Fruit fly (Drosophila melanogaster) whole organism, prepupa: Measurements from ENCODE around the gene pigeon.

Experiments used
- Blimp-1 ChIP-seq: fragments of 200-800 bp; sonication (Bioruptor generic); optimal IDR thresholded peaks from 3 replicates; lab custom pipeline; 2017; ENCODE audit warnings: missing biosample characterization, missing genetic modification characterization, mild to moderate bottlenecking, moderate library complexity, missing genetic modification reagents
- CG10631 ChIP-seq: fragments of 200-800 bp; sonication (Bioruptor generic); optimal IDR thresholded peaks from 2 replicates; lab custom pipeline; 2016; ENCODE audit warnings: missing biosample characterization, missing genetic modification characterization
- CG10669 ChIP-seq: fragments of 200-800 bp; sonication (Bioruptor generic); optimal IDR thresholded peaks from 3 replicates; lab custom pipeline; 2018; ENCODE audit warnings: missing biosample characterization, mild to moderate bottlenecking, missing genetic modification characterization, moderate library complexity
- CG11294 ChIP-seq: fragments of 200-800 bp; sonication (Bioruptor generic); IDR thresholded peaks from 2 replicates; pipeline ENCODE4 v1.3.6; 2022; ENCODE audit warnings: missing biosample characterization, missing genetic modification characterization
- CG11902 ChIP-seq: fragments of 200-800 bp; sonication (Bioruptor generic); optimal IDR thresholded peaks from 3 replicates; lab custom pipeline; 2016; ENCODE audit warnings: missing biosample characterization, missing genetic modification characterization
- CG15336 ChIP-seq: fragments of 200-800 bp; sonication (Bioruptor generic); IDR thresholded peaks from 2 replicates; pipeline ENCODE4 v1.3.6; 2022; ENCODE audit warnings: missing biosample characterization, missing genetic modification characterization
- CG16779 ChIP-seq: fragments of 200-800 bp; sonication (Bioruptor generic); optimal IDR thresholded peaks from 3 replicates; lab custom pipeline; 2017; ENCODE audit warnings: missing biosample characterization, mild to moderate bottlenecking, missing genetic modification characterization
- CG32006 ChIP-seq: fragments of 200-800 bp; sonication (Bioruptor generic); optimal IDR thresholded peaks from 3 replicates; lab custom pipeline; 2017; ENCODE audit warnings: missing biosample characterization, mild to moderate bottlenecking, missing genetic modification characterization
- CG34406 ChIP-seq: fragments of 200-800 bp; sonication (Bioruptor generic); optimal IDR thresholded peaks from 3 replicates; lab custom pipeline; 2016; ENCODE audit warnings: missing biosample characterization, missing genetic modification characterization
- CG3919 ChIP-seq: fragments of 200-800 bp; sonication (Bioruptor generic); optimal IDR thresholded peaks from 3 replicates; lab custom pipeline; 2016; ENCODE audit warnings: missing biosample characterization, missing genetic modification characterization
- CG6163 ChIP-seq: fragments of 200-800 bp; sonication (Bioruptor generic); IDR thresholded peaks from 3 replicates; pipeline ENCODE4 v1.3.6; 2022; ENCODE audit warnings: missing biosample characterization, missing genetic modification characterization
- CG6276 ChIP-seq: fragments of 200-800 bp; sonication (Bioruptor generic); optimal IDR thresholded peaks from 2 replicates; lab custom pipeline; 2017; ENCODE audit warnings: missing biosample characterization, mild to moderate bottlenecking, missing genetic modification characterization
- CG6792 ChIP-seq: fragments of 200-800 bp; sonication (Bioruptor generic); optimal IDR thresholded peaks from 3 replicates; lab custom pipeline; 2016; ENCODE audit warnings: missing biosample characterization, missing genetic modification characterization
- CG6808 ChIP-seq: fragments of 200-800 bp; sonication (Bioruptor generic); optimal IDR thresholded peaks from 3 replicates; lab custom pipeline; 2017; ENCODE audit warnings: missing biosample characterization, missing genetic modification characterization, mild to moderate bottlenecking, moderate library complexity, missing genetic modification reagents
- CG6854 ChIP-seq: fragments of 200-800 bp; sonication (Bioruptor generic); optimal IDR thresholded peaks from 2 replicates; lab custom pipeline; 2017; ENCODE audit warnings: missing biosample characterization, mild to moderate bottlenecking, missing genetic modification characterization
- CG7368 ChIP-seq: fragments of 200-800 bp; sonication (Bioruptor generic); optimal IDR thresholded peaks from 3 replicates; lab custom pipeline; 2016; ENCODE audit warnings: missing biosample characterization, missing genetic modification characterization
- CG8119 ChIP-seq: fragments of 200-800 bp; sonication (Bioruptor generic); IDR thresholded peaks from 3 replicates; pipeline ENCODE4 v1.3.6; 2022; ENCODE audit warnings: missing biosample characterization, missing genetic modification characterization
- CG8319 ChIP-seq: fragments of 200-800 bp; sonication (Bioruptor generic); optimal IDR thresholded peaks from 3 replicates; lab custom pipeline; 2016; ENCODE audit warnings: missing biosample characterization, missing genetic modification characterization
- CG8632 ChIP-seq: fragments of 200-800 bp; sonication (Bioruptor generic); optimal IDR thresholded peaks from 3 replicates; lab custom pipeline; 2016; ENCODE audit warnings: missing biosample characterization, missing genetic modification characterization
- Eip75B ChIP-seq: fragments of 200-800 bp; sonication (Bioruptor generic); optimal IDR thresholded peaks from 3 replicates; lab custom pipeline; 2016; ENCODE audit warnings: missing biosample characterization, missing genetic modification characterization
- Eip78C ChIP-seq: fragments of 200-800 bp; sonication (Bioruptor generic); peaks from one replicate; lab custom pipeline; 2016; ENCODE audit warnings: missing biosample characterization, missing genetic modification characterization
- Eip93F ChIP-seq: fragments of 200-800 bp; sonication (Bioruptor generic); optimal IDR thresholded peaks from 2 replicates; lab custom pipeline; 2016; ENCODE audit warnings: missing biosample characterization, mild to moderate bottlenecking, missing genetic modification characterization
- Ets21C ChIP-seq: fragments of 200-800 bp; sonication (Bioruptor generic); optimal IDR thresholded peaks from 3 replicates; lab custom pipeline; 2016; ENCODE audit warnings: missing biosample characterization, missing genetic modification characterization
- Gug ChIP-seq: fragments of 200-800 bp; sonication (Bioruptor generic); IDR thresholded peaks from 2 replicates; pipeline ENCODE4 v1.3.6; 2022; ENCODE audit warnings: missing biosample characterization, missing genetic modification characterization
- Hr38 ChIP-seq: sonication (Bioruptor generic); optimal IDR thresholded peaks from 2 replicates; lab custom pipeline; 2016; ENCODE audit warnings: missing biosample characterization, missing genetic modification characterization
- Hr39 ChIP-seq: fragments of 200-800 bp; sonication (Bioruptor generic); optimal IDR thresholded peaks from 2 replicates; lab custom pipeline; 2016; ENCODE audit warnings: missing biosample characterization, missing genetic modification characterization
- Hr4 ChIP-seq: fragments of 200-800 bp; sonication (Bioruptor generic); optimal IDR thresholded peaks from 3 replicates; lab custom pipeline; 2016; ENCODE audit warnings: missing biosample characterization, missing genetic modification characterization
- Met ChIP-seq: fragments of 200-800 bp; sonication (Bioruptor generic); optimal IDR thresholded peaks from 3 replicates; lab custom pipeline; 2016; ENCODE audit warnings: missing biosample characterization, missing genetic modification characterization
- OdsH ChIP-seq: fragments of 200-800 bp; sonication (Bioruptor generic); optimal IDR thresholded peaks from 3 replicates; lab custom pipeline; 2016; ENCODE audit warnings: missing biosample characterization, missing genetic modification characterization
- Sox14 ChIP-seq: fragments of 200-800 bp; sonication (Bioruptor generic); optimal IDR thresholded peaks from 3 replicates; lab custom pipeline; 2016; ENCODE audit warnings: missing biosample characterization, missing genetic modification characterization
- achi ChIP-seq: fragments of 200-800 bp; sonication (Bioruptor generic); optimal IDR thresholded peaks from 3 replicates; lab custom pipeline; 2016; ENCODE audit warnings: missing biosample characterization, missing genetic modification characterization
- cyc ChIP-seq: fragments of 200-800 bp; sonication (Bioruptor generic); optimal IDR thresholded peaks from 3 replicates; lab custom pipeline; 2016; ENCODE audit warnings: missing biosample characterization, missing genetic modification characterization
- dsx ChIP-seq: fragments of 200-800 bp; optimal IDR thresholded peaks from 3 replicates; lab custom pipeline; 2019; ENCODE audit warnings: missing biosample characterization, mild to moderate bottlenecking, missing genetic modification characterization, moderate library complexity; ENCODE audit not compliant: poor library complexity, severe bottlenecking
- eg ChIP-seq: fragments of 200-800 bp; sonication (Bioruptor generic); IDR thresholded peaks from 3 replicates; pipeline ENCODE4 v1.3.6; 2022; ENCODE audit warnings: missing biosample characterization, missing genetic modification characterization
- esn ChIP-seq: fragments of 200-800 bp; sonication (Bioruptor generic); optimal IDR thresholded peaks from 2 replicates; lab custom pipeline; 2016; ENCODE audit warnings: missing biosample characterization, mild to moderate bottlenecking, missing genetic modification characterization, moderate library complexity
- fd59A ChIP-seq: fragments of 200-800 bp; sonication (Bioruptor generic); optimal IDR thresholded peaks from 2 replicates; lab custom pipeline; 2017; ENCODE audit warnings: missing biosample characterization, mild to moderate bottlenecking, missing genetic modification characterization, missing genetic modification reagents
- fd85E ChIP-seq: fragments of 200-800 bp; sonication (Bioruptor generic); optimal IDR thresholded peaks from 3 replicates; lab custom pipeline; 2016; ENCODE audit warnings: missing biosample characterization, missing genetic modification characterization
- fkh ChIP-seq: fragments of 200-800 bp; sonication (Bioruptor generic); optimal IDR thresholded peaks from 3 replicates; lab custom pipeline; 2017; ENCODE audit warnings: missing biosample characterization, mild to moderate bottlenecking, missing genetic modification characterization, moderate library complexity
- net ChIP-seq: fragments of 200-800 bp; sonication (Bioruptor generic); optimal IDR thresholded peaks from 3 replicates; lab custom pipeline; 2016; ENCODE audit warnings: missing biosample characterization, missing genetic modification characterization
- pdm3 ChIP-seq: fragments of 200-800 bp; sonication (Bioruptor generic); optimal IDR thresholded peaks from 3 replicates; lab custom pipeline; 2016; ENCODE audit warnings: missing biosample characterization, missing genetic modification characterization
- salr ChIP-seq, 2 experiments: fragments of 200-800 bp; sonication (Bioruptor generic); optimal IDR thresholded peaks; 3 replicates each; lab custom pipeline; 2016 to 2018; ENCODE audit warnings: missing biosample characterization in 2 of 2, missing genetic modification characterization in 2 of 2, mild to moderate bottlenecking in 1 of 2
- spab ChIP-seq: fragments of 200-800 bp; sonication (Bioruptor generic); optimal IDR thresholded peaks from 2 replicates; lab custom pipeline; 2017; ENCODE audit warnings: missing biosample characterization, mild to moderate bottlenecking, missing genetic modification characterization, missing genetic modification reagents
- ss ChIP-seq, 2 experiments: fragments of 200-800 bp; sonication (Bioruptor generic); optimal IDR thresholded peaks; 2 replicates in 1 of 2; 3 replicates in 1 of 2; lab custom pipeline; 2017 to 2018; ENCODE audit warnings: mild to moderate bottlenecking in 2 of 2, missing biosample characterization in 2 of 2, missing genetic modification characterization in 2 of 2, moderate library complexity in 1 of 2
- svp ChIP-seq: fragments of 200-800 bp; sonication (Bioruptor generic); peaks from one replicate; lab custom pipeline; 2016; ENCODE audit warnings: missing biosample characterization, missing genetic modification characterization
- topi ChIP-seq: fragments of 200-800 bp; sonication (Bioruptor generic); optimal IDR thresholded peaks from 3 replicates; lab custom pipeline; 2016; ENCODE audit warnings: missing biosample characterization, missing genetic modification characterization
- vri ChIP-seq: fragments of 200-800 bp; sonication (Bioruptor generic); optimal IDR thresholded peaks from 3 replicates; lab custom pipeline; 2016; ENCODE audit warnings: missing biosample characterization, mild to moderate bottlenecking, missing genetic modification characterization

The pigeon gene

DNA sequence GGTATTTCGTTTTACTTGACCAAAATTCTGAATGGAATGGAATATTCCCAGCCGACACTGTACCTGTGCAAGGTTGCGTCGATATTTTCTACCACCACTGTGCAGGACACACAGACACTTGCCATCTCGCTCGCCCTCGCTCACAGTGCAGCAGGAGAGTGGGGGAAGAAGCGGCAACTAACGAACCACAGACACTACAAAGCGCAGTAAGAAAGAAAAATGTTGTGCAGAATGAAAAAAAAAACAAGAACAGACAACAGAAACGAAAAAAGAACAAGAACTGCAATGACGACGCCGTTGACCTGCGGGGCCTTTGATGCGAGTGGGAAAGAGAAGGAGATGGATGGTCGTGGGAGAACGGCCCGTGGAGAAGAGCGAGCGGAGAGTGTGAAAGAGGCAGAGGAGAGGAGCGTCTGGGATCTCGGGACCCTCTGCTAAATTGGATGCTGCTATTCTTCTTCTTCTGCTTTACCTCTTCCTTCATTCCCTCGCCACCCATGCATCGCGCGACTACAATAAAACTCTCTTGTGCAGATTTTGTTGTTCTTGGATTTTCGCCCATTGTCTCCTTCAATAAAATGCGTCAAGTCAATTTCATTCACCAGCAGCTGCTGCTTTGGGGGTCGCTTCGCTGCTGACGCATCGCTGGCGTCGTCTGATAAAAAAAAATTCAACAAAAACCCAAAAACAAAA lies 24.4 kb upstream of the pigeon start (continued):
- TF ChIP-seq topi (GFP tag; lab: Kevin White, UChicago) (peak; percentile 55), CG6854 (GFP tag; lab: Kevin White, UChicago) (peak; percentile 92), fkh (no peak), spab (GFP tag; lab: Kevin White, UChicago) (peak; percentile 89), CG8119 (GFP tag; lab: Robert Waterston, UW) (peak; percentile 76), dsx (peak; percentile 76), fd85E (GFP tag; lab: Kevin White, UChicago) (peak; percentile 12), ss (GFP tag; optimal IDR thresholded peaks at IDR 0.05; lab: Kevin White, UChicago) (peak; percentile 97 to 99), esn (GFP tag; lab: Kevin White, UChicago) (peak; percentile 65), OdsH (GFP tag; lab: Kevin White, UChicago) (peak; percentile 35), eg (peak; percentile 63; the same call in 1 of the 3 replicates), Hr4 (GFP tag; lab: Kevin White, UChicago) (no peak)

DNA sequence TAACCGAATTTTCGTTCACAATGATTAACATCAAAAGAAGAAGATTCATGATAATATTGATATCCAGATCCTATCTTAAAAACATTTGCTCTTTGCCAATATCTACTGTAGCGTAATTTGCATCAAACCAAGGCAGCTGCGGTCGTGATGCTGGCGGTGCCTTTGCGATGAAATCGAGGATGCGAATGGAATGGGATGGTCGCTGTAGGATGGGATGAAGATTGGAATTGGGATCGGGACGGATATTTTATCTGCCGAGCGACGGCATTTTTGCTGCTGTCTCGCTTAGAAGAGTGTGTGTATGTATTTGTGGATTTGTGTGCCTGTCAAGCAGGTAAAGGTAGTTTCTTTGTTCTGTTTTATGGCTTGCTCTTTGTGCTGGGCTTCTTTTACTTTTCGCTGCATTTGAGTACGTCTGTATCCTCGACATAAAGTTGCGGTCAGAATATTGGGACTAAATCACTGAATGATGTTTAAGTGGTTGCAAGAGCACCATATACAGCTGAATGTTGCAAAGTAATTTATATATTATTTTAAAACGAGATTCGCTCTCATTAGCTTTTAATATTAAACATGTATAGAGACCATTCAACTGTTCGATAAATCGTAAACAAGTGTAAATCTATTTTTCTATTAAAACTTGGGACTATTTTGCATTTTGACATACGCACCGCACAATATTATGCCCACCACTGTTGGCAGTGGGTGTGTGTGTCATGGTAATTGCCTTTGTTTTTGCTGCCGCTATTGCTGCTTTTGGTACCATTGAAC lies 23.3 kb upstream of the pigeon start:
- peak; percentile 33 for TF ChIP-seq CG7368 (GFP tag; lab: Kevin White, UChicago)
- peak; percentile 94 for TF ChIP-seq Eip78C (GFP tag; lab: Kevin White, UChicago)
- TF ChIP-seq CG6792 (GFP tag; lab: Kevin White, UChicago): peak; percentile 65
- TF ChIP-seq Hr39 (GFP tag; lab: Kevin White, UChicago): peak; percentile 64
- peak; percentile 4 for TF ChIP-seq dsx
- TF ChIP-seq CG16779 (tag; lab: Kevin White, UChicago): no peak
- TF ChIP-seq pdm3: peak; percentile 62
- peak; percentile 74 for TF ChIP-seq Eip93F (GFP tag; lab: Kevin White, UChicago)
- TF ChIP-seq topi (GFP tag; lab: Kevin White, UChicago): peak; percentile 77
- peak; percentile 28; the same call in 1 of the 2 replicates for TF ChIP-seq CG11294 (GFP tag; lab: Robert Waterston, UW)
- no peak for TF ChIP-seq Hr38
- no peak for TF ChIP-seq fd85E (GFP tag; lab: Kevin White, UChicago)
- peak; percentile 69 for TF ChIP-seq CG8319
- TF ChIP-seq CG10631 (GFP tag; lab: Kevin White, UChicago): peak; percentile 54
- peak; percentile 64 for TF ChIP-seq cyc
- TF ChIP-seq Gug (GFP tag; lab: Robert Waterston, UW): no peak
- peak; percentile 88 for TF ChIP-seq svp (GFP tag; lab: Kevin White, UChicago)
- peak; percentile 59 for TF ChIP-seq Eip75B (GFP tag; lab: Kevin White, UChicago)
- no peak for TF ChIP-seq fkh
- peak; percentile 54 for TF ChIP-seq CG3919
- peak; percentile 46 for TF ChIP-seq CG10669 (GFP tag; lab: Kevin White, UChicago)
- peak; percentile 56 for TF ChIP-seq CG11902 (GFP tag; lab: Kevin White, UChicago)
- peak; percentile 56 for TF ChIP-seq CG8632 (GFP tag; lab: Kevin White, UChicago)
- TF ChIP-seq fd59A (GFP tag; lab: Kevin White, UChicago): peak; percentile 28
- TF ChIP-seq net (GFP tag; lab: Kevin White, UChicago): no peak
- TF ChIP-seq achi (GFP tag; lab: Kevin White, UChicago): peak; percentile 73
- peak; percentile 45 for TF ChIP-seq CG6276 (GFP tag; lab: Kevin White, UChicago)
- TF ChIP-seq vri (GFP tag; lab: Kevin White, UChicago): peak; percentile 65
- TF ChIP-seq Hr4 (GFP tag; lab: Kevin White, UChicago): peak; percentile 14
- TF ChIP-seq Met (GFP tag; lab: Kevin White, UChicago): peak; percentile 82
- TF ChIP-seq CG6163 (GFP tag; lab: Robert Waterston, UW): peak; percentile 5; the same call in 1 of the 3 replicates
- peak; percentile 28; the same call in 1 of the 3 replicates for TF ChIP-seq eg
- TF ChIP-seq Ets21C (GFP tag; lab: Kevin White, UChicago): peak; percentile 31
- peak; percentile 5 for TF ChIP-seq CG6854 (GFP tag; lab: Kevin White, UChicago)
- TF ChIP-seq CG32006 (GFP tag; lab: Kevin White, UChicago): peak; percentile 62
- peak in 1 of 2 experiments; percentile 28 for TF ChIP-seq salr (GFP tag; optimal IDR thresholded peaks at IDR 0.05; lab: Kevin White, UChicago)
- no peak for TF ChIP-seq Blimp-1
- TF ChIP-seq CG6808 (GFP tag; lab: Kevin White, UChicago): no peak
- peak; percentile 34 for TF ChIP-seq Sox14 (GFP tag; lab: Kevin White, UChicago)
- peak; percentile 51; the same call in 1 of the 2 replicates for TF ChIP-seq CG15336 (GFP tag; lab: Robert Waterston, UW)
- peak; percentile 77 for TF ChIP-seq CG34406
